Worm (Caenorhabditis elegans): ENCODE measurements around the gene Y39A3A.4.

ce11 chrIII:2099808-2100366, 23.5 kb upstream of the Y39A3A.4 start:
- no peak for TF ChIP-seq unc-39 (tag; optimal IDR thresholded peaks at IDR 0.05)
- TF ChIP-seq ceh-16 (tag; optimal IDR thresholded peaks at IDR 0.05), result no peak
- TF ChIP-seq nhr-129 (tag; optimal IDR thresholded peaks at IDR 0.05), result no peak
- no peak for TF ChIP-seq lin-11 (tag; optimal IDR thresholded peaks at IDR 0.05)
- TF ChIP-seq zag-1 (tag; optimal IDR thresholded peaks at IDR 0.05), result no peak

Data from whole organism, L2 larva.